Worm (Caenorhabditis elegans) whole organism, dauer: ENCODE results near the gene F52E1.9.

ENCODE experiments used
- unc-62 ChIP-seq: sonication (generic microtip); optimal IDR thresholded peaks from 2 replicates; lab custom pipeline; 2017; ENCODE audit warnings: missing biosample characterization, missing genetic modification reagents, missing genetic modification characterization

The F52E1.9 gene

ce11 chrV:8383716-8384115 lies 18.8 kb downstream of the F52E1.9 start, which contains the start of gene F52E1.14:
TSS of gene F52E1.14 (plus strand) at chrV:8383922.
- TF ChIP-seq unc-62: no peak

- TF ChIP-seq unc-62: no peak
These were observed 22.4 kb downstream of the F52E1.9 start for ce11 chrV:8380076-8380475.

DNA sequence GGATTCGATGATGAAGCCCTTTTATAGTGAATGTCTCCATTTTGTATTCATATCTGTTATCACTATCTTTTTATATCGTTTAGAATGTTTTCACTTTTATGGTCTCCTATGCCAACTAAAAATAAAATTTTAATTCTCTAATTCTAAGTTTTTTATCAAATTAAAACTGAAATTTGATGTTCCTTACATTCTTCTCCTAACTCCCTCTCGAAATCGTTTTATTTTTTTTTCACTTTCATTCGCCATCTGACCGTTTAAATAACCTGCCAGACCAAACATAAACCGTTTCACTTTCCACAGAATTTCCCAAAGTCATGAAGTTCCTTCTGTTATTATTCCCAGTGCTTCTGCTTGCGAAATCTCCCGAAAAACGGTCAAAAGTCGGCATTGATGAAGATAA lies 23.3 kb downstream of the F52E1.9 start, which contains the start of gene F52E1.5:
F52E1.5 (plus strand) TSS at position 301 of the 400 bp plus-strand sequence.
- TF ChIP-seq unc-62: no peak

ce11 chrV:8375849-8376248 lies 26.6 kb downstream of the F52E1.9 start, which contains the start of gene F38E1.3:
TSS of gene F38E1.3 (plus strand) at chrV:8376149.
- TF ChIP-seq unc-62: no peak

ce11 chrV:8375419-8375818 lies 27.1 kb downstream of the F52E1.9 start, which contains the start of gene F38E1.10:
TSS of gene F38E1.10 (minus strand) at chrV:8375519.
- no peak for TF ChIP-seq unc-62

DNA sequence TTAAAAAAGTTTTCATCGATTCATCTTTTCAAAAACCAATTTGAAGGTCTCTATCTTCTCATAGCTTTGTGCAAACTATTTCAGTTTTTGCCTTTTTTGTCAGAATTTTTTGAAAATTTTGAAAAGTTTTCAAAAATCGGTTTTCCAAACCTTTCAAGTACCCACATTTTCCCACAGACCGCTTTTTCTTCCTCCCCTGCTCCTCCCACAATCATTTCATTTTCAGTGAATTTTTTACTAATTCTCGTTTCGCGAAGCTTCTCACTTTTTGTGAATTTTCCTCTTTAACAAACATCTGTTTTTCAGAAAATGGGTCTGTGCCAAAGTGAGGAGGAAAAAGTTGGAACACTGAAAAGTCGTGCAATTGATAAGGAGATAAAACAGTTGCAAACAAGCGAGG lies 31.8 kb downstream of the F52E1.9 start, which contains the start of gene gpa-2:
gpa-2 (plus strand) TSS at position 301 of the 400 bp plus-strand sequence.
- TF ChIP-seq unc-62: no peak

- TF ChIP-seq unc-62: no peak
These were observed 42.7 kb downstream of the F52E1.9 start, which contains the start of gene F38E1.6 for ce11 chrV:8359792-8360191. TSS of gene F38E1.6 (plus strand) at chrV:8360092.

- TF ChIP-seq unc-62: no peak
These were observed 43.3 kb downstream of the F52E1.9 start, which contains the start of gene mpdu-1 for ce11 chrV:8359113-8359564. TSS of gene mpdu-1 (minus strand) at chrV:8359163.

- TF ChIP-seq unc-62: no peak
These were observed 43.8 kb downstream of the F52E1.9 start for ce11 chrV:8358702-8359101.

DNA sequence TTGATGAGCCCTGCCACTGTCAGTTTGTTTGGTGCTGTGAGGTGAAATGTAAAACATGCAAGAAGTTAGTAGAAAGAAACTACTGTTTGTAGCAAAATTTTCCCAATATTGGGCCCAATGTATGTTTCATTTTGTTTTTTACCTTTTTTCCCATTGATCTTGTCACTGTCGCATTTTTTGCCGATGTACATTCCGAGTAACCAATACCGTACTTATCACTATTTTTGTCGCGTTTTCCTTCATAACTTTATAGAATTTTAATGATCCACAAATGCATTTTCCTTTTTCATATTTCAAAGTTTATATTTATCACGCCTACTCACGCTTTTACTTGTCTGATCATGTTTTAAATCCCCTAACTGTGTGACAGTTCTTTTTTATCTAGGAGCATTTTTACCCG lies 44.7 kb downstream of the F52E1.9 start:
- TF ChIP-seq unc-62: no peak

- TF ChIP-seq unc-62: no peak
These were observed 46.8 kb downstream of the F52E1.9 start, which contains the start of gene mom-2 for ce11 chrV:8355435-8356212. TSS of gene mom-2 (plus strand) at chrV:8355988.

ce11 chrV:8351371-8351770 lies 51.1 kb downstream of the F52E1.9 start, which contains the start of gene srsx-22:
TSS of gene srsx-22 (plus strand) at chrV:8351671.
- TF ChIP-seq unc-62: no peak

DNA sequence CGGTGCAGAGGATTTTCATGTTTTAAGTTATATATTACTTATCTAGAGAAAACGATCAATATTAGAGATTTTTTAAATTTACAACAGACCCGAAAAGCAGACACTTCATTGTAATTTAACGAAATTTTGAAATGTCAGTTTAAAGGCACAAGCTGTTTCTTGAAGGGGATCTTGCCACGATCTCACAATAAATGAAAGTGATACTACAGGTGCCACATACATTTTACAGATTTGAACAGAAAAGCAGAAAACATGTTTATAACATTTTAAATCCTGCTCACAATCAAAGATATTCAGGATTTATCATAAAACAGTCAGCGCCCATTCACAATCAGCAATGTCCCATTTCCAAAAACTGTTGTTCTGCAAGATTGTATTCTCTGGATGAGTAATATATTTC lies 52.5 kb downstream of the F52E1.9 start:
- TF ChIP-seq unc-62: no peak

DNA sequence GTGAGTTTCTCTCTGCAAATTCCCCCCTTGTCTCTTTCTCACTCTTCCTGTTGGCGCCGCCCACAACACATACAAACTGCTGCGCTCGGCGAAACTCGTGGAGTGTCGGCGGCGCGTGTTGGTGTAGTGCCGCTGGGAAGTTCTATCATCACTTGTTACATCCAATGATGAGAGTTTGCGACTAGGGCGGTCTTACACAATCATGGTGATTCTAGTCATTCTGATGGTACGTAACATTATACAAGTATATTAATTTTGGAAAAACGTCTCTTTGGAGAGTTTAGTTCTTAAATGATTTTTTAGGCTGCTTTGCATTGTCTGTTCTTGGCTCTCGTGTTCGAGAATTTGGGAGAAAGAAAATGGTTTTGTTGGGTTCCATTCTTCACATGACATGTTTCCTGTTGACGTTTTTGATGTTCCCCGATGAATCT lies 53.5 kb downstream of the F52E1.9 start:
- no peak for TF ChIP-seq unc-62
